Fruit fly (Drosophila melanogaster) whole organism, pupa: ENCODE measurements around the gene CG14957.

Source experiments
- CG10348 ChIP-seq: fragments of 200-800 bp; sonication (Bioruptor generic); IDR thresholded peaks from 2 replicates; pipeline ENCODE4 v1.3.6; 2022; ENCODE audit warnings: missing biosample characterization, missing genetic modification characterization
- CG14655 ChIP-seq: fragments of 200-800 bp; sonication (Bioruptor generic); optimal IDR thresholded peaks from 3 replicates; lab custom pipeline; 2017; ENCODE audit warnings: mild to moderate bottlenecking, missing biosample characterization, missing genetic modification reagents, missing genetic modification characterization
- CG15710 ChIP-seq: fragments of 200-800 bp; sonication (Bioruptor generic); optimal IDR thresholded peaks from 2 replicates; lab custom pipeline; 2018; ENCODE audit warnings: missing biosample characterization, mild to moderate bottlenecking, missing genetic modification characterization, moderate library complexity
- CG32121 ChIP-seq: fragments of 200-800 bp; sonication (Bioruptor generic); IDR thresholded peaks from 2 replicates; pipeline ENCODE4 v1.3.6; 2022; ENCODE audit warnings: missing biosample characterization, missing genetic modification characterization
- CG9948 ChIP-seq: fragments of 200-800 bp; sonication (Bioruptor generic); optimal IDR thresholded peaks from 2 replicates; lab custom pipeline; 2018; ENCODE audit warnings: missing biosample characterization, mild to moderate bottlenecking, missing genetic modification characterization, moderate library complexity
- D1 ChIP-seq: fragments of 200-800 bp; sonication (Bioruptor generic); optimal IDR thresholded peaks from 2 replicates; lab custom pipeline; 2018; ENCODE audit warnings: missing biosample characterization, mild to moderate bottlenecking, missing genetic modification characterization, moderate library complexity
- EcR ChIP-seq: fragments of 200-800 bp; sonication (Bioruptor generic); optimal IDR thresholded peaks from 3 replicates; lab custom pipeline; 2019; ENCODE audit warnings: missing biosample characterization, missing genetic modification characterization, mild to moderate bottlenecking, moderate library complexity, missing genetic modification reagents
- Ets98B ChIP-seq: fragments of 200-800 bp; sonication (Bioruptor generic); IDR thresholded peaks from 2 replicates; pipeline ENCODE4 v1.3.6; 2022; ENCODE audit warnings: missing biosample characterization, missing genetic modification characterization

CG14957 gene

dm6 chr3L:3226458-3226783 lies 39.1 kb downstream of the CG14957 start:
- TF ChIP-seq CG15710 (no peak), CG32121 (GFP tag; lab: Robert Waterston, UW) (0 out of 2 replicates have a peak, but pooled peaks have one; percentile 0), Ets98B (GFP tag; lab: Robert Waterston, UW) (peak; percentile 4; the same call in 1 of the 2 replicates)
- TF ChIP-seq, all 21 proteins: peak for 2

- TF ChIP-seq CG10348 (GFP tag; lab: Robert Waterston, UW) (no peak), D1 (tag; lab: Kevin White, UChicago) (no peak), CG9948 (no peak), CG14655 (GFP tag; lab: Kevin White, UChicago) (no peak), EcR (GFP tag; lab: Kevin White, UChicago) (peak; percentile 45)
Measured at dm6 chr3L:3236319-3236718, 49.0 kb downstream of the CG14957 start.
